Worm (Caenorhabditis elegans): Measurements from ENCODE around the gene Y60A3A.8.

Gene Y60A3A.8

ce11 chrV:19954491-19954890, 4.7 kb downstream of the Y60A3A.8 start:
- TF ChIP-seq unc-62 (GFP tag; optimal IDR thresholded peaks at IDR 0.05 in 1 of 2): peak in 1 of 2 experiments; percentile 72
- no peak for TF ChIP-seq unc-62 (tag; optimal IDR thresholded peaks at IDR 0.05)
- no peak for TF ChIP-seq daf-8 (GFP tag; IDR thresholded peaks at IDR 0.05)

DNA sequence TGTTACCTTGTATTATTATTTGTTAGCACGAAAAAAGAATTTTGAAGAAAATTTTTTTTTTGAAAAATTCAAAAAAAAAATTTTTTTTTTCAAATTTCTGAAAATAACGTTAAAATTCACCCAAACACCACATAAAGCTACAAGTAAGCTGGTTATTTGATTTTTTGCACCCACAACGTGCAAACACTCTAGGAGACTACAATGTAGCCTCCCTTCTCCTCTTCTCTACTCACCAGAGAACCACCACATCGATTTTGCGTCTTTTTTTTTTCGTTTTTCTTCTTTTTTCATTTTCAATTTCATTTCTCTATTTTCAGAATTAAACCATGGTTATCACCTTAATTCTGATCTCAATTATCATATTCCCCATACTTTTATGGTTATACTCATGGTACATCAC, 5.4 kb downstream of the Y60A3A.8 start, which contains the start of gene abhd-3.1:
abhd-3.1 (plus strand) TSS at position 318 of the 400 bp plus-strand sequence.
- TF ChIP-seq nhr-28 (tag; optimal IDR thresholded peaks at IDR 0.05) (peak; percentile 22), nhr-48 (tag; optimal IDR thresholded peaks at IDR 0.05) (no peak), aly-2 (tag; optimal IDR thresholded peaks at IDR 0.05) (no peak), mep-1 (tag; optimal IDR thresholded peaks at IDR 0.05) (peak; percentile 3), aha-1 (tag) (peak; percentile 91), lim-7 (GFP tag; IDR thresholded peaks at IDR 0.05) (no peak), unc-62 (GFP tag; optimal IDR thresholded peaks at IDR 0.05 in 1 of 2) (peak in 1 of 2 experiments; percentile 32), unc-62 (tag; optimal IDR thresholded peaks at IDR 0.05) (no peak), F26F4.8 (GFP tag; conservative IDR thresholded peaks at IDR 0.05) (no peak), F49E8.2 (tag; optimal IDR thresholded peaks at IDR 0.05; ENCODE audit: borderline replicate concordance) (no peak)

- TF ChIP-seq snpc-1.2 (GFP tag; IDR thresholded peaks at IDR 0.05) (no peak), ztf-11 (tag; optimal IDR thresholded peaks at IDR 0.05) (no peak), nhr-11 (tag; optimal IDR thresholded peaks at IDR 0.05) (no peak), nhr-76 (tag; optimal IDR thresholded peaks at IDR 0.05) (no peak), zfp-3 (GFP tag; conservative IDR thresholded peaks at IDR 0.05) (no peak), ama-1 (optimal IDR thresholded peaks at IDR 0.05) (no peak)
These were observed 9.0 kb downstream of the Y60A3A.8 start, which contains the start of gene srh-172 for ce11 chrV:19958744-19959143. Gene srh-172 (plus strand): TSS chrV:19959044.

ce11 chrV:19961971-19962370, 12.2 kb downstream of the Y60A3A.8 start:
- TF ChIP-seq daf-8 (GFP tag; IDR thresholded peaks at IDR 0.05) (no peak), ces-1 (GFP tag; optimal IDR thresholded peaks at IDR 0.05) (no peak), tag-97 (GFP tag; IDR thresholded peaks at IDR 0.05) (no peak), lin-1 (GFP tag; IDR thresholded peaks at IDR 0.05) (no peak), dve-1 (tag; optimal IDR thresholded peaks at IDR 0.05; ENCODE audit: insufficient read depth) (no peak), aha-1 (tag) (no peak), T20F7.1 (GFP tag; optimal IDR thresholded peaks at IDR 0.05) (no peak), snpc-4 (tag; optimal IDR thresholded peaks at IDR 0.05) (no peak), mdt-29 (GFP tag; IDR thresholded peaks at IDR 0.05) (no peak), gei-8 (GFP tag; optimal IDR thresholded peaks at IDR 0.05) (no peak), spr-3 (GFP tag; optimal IDR thresholded peaks at IDR 0.05) (no peak), daf-16 (GFP tag; optimal IDR thresholded peaks at IDR 0.05) (no peak), daf-16 (tag; optimal IDR thresholded peaks at IDR 0.05) (no peak), mep-1 (tag; optimal IDR thresholded peaks at IDR 0.05) (no peak), F26F4.8 (GFP tag; conservative IDR thresholded peaks at IDR 0.05) (no peak), F44E2.7 (GFP tag; IDR thresholded peaks at IDR 0.05) (no peak), Y5F2A.4 (GFP tag; optimal IDR thresholded peaks at IDR 0.05) (no peak), F49E8.2 (tag; optimal IDR thresholded peaks at IDR 0.05; ENCODE audit: borderline replicate concordance) (no peak)

DNA sequence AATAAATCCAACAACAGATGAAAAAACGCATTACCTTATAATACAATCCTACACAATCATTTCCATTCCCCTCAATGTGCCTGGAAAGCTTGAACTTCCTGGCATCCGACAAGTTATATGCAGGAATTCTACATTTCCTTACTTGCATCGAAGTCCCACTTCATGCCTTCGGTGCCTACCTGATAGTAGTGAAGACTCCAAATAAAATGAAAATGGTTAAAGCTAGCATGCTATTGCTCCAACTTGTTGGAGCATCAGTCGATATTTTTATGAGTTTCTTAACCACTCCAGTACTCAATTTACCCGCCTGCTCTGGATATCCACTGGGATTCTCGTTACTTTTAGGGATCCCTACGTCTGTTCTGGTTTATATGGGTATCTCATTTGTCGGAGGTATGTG, 15.8 kb downstream of the Y60A3A.8 start, which contains the start of gene srh-171:
srh-171 (plus strand) TSS at position 75 of the 400 bp plus-strand sequence.
- no peak for TF ChIP-seq F10B5.3 (tag; optimal IDR thresholded peaks at IDR 0.05)
- no peak for TF ChIP-seq tra-1 (GFP tag; IDR thresholded peaks at IDR 0.05)
- no peak for TF ChIP-seq ztf-7 (tag; optimal IDR thresholded peaks at IDR 0.05)
- no peak for TF ChIP-seq lin-38 (GFP tag; IDR thresholded peaks at IDR 0.05)
- no peak for TF ChIP-seq lin-39 (tag; optimal IDR thresholded peaks at IDR 0.05)
- no peak for TF ChIP-seq lin-15B (tag; optimal IDR thresholded peaks at IDR 0.05)
- no peak for TF ChIP-seq tag-97 (GFP tag; IDR thresholded peaks at IDR 0.05)
- TF ChIP-seq ceh-44 (GFP tag; IDR thresholded peaks at IDR 0.05): no peak
- no peak for TF ChIP-seq T26A8.4 (GFP tag; IDR thresholded peaks at IDR 0.05)
- TF ChIP-seq R02D3.7 (tag; optimal IDR thresholded peaks at IDR 0.05): no peak
- no peak for TF ChIP-seq rbr-2 (tag; optimal IDR thresholded peaks at IDR 0.05)
- no peak for TF ChIP-seq fos-1 (tag; optimal IDR thresholded peaks at IDR 0.05)
- no peak for TF ChIP-seq nhr-6 (tag; optimal IDR thresholded peaks at IDR 0.05)
- no peak for TF ChIP-seq pqm-1 (tag; optimal IDR thresholded peaks at IDR 0.05)

Measured in whole organism, L4 larva.